Fruit fly (Drosophila melanogaster) whole organism, embryonic: ENCODE data around the gene ph-p.
A peak's percentile ranks its signal among the peaks of the same experiment; 100 is the strongest.

Source experiments
- Ada2b ChIP-seq: fragments of 200-800 bp; sonication (Bioruptor generic); IDR thresholded peaks from 2 replicates; pipeline ENCODE4 v1.3.6; 2022; ENCODE audit warnings: missing biosample characterization, missing genetic modification characterization
- Adf1 ChIP-seq: fragments of 200-800 bp; sonication (Bioruptor generic); IDR thresholded peaks from 2 replicates; pipeline ENCODE4 v1.3.6; 2022; ENCODE audit warnings: missing biosample characterization, missing genetic modification characterization
- Aef1 ChIP-seq: fragments of 200-800 bp; sonication (Bioruptor generic); IDR thresholded peaks from 3 replicates; pipeline ENCODE4 v1.3.6; 2022; ENCODE audit warnings: missing biosample characterization, missing genetic modification characterization
- Atf6 ChIP-seq: fragments of 200-800 bp; sonication (Bioruptor generic); IDR thresholded peaks from 2 replicates; pipeline ENCODE4 v1.3.6; 2022; ENCODE audit warnings: missing biosample characterization, missing genetic modification characterization
- B-H1 ChIP-seq: fragments of 200-800 bp; sonication (Bioruptor generic); IDR thresholded peaks from 3 replicates; pipeline ENCODE4 v1.3.6; 2022; ENCODE audit warnings: missing biosample characterization, missing genetic modification characterization
- CG10209 ChIP-seq: fragments of 200-800 bp; sonication (Bioruptor generic); optimal IDR thresholded peaks from 3 replicates; lab custom pipeline; 2017; ENCODE audit warnings: missing biosample characterization, mild to moderate bottlenecking, missing genetic modification characterization, missing genetic modification reagents
- CG1024 ChIP-seq: fragments of 200-800 bp; sonication (Bioruptor generic); IDR thresholded peaks from 2 replicates; pipeline ENCODE4 v1.3.6; 2022; ENCODE audit warnings: missing biosample characterization, missing genetic modification characterization
- CG11398 ChIP-seq: fragments of 200-800 bp; sonication (Bioruptor generic); optimal IDR thresholded peaks from 2 replicates; lab custom pipeline; 2016; ENCODE audit warnings: missing biosample characterization, missing genetic modification characterization
- CG11723 ChIP-seq: fragments of 200-800 bp; sonication (Bioruptor generic); optimal IDR thresholded peaks from 2 replicates; lab custom pipeline; 2017; ENCODE audit warnings: missing biosample characterization, mild to moderate bottlenecking, missing genetic modification characterization
- CG12155 ChIP-seq: fragments of 200-800 bp; sonication (Bioruptor generic); optimal IDR thresholded peaks from 3 replicates; lab custom pipeline; 2016; ENCODE audit warnings: missing biosample characterization, missing genetic modification characterization
- CG12236 ChIP-seq: fragments of 200-800 bp; sonication (Bioruptor generic); optimal IDR thresholded peaks from 2 replicates; lab custom pipeline; 2016; ENCODE audit warnings: missing biosample characterization, missing genetic modification characterization
- CG14710 ChIP-seq: fragments of 200-800 bp; sonication (Bioruptor generic); optimal IDR thresholded peaks from 3 replicates; lab custom pipeline; 2019; ENCODE audit warnings: missing biosample characterization, mild to moderate bottlenecking, missing genetic modification characterization, moderate library complexity
- CG15073 ChIP-seq: fragments of 200-800 bp; sonication (Bioruptor generic); optimal IDR thresholded peaks from 2 replicates; lab custom pipeline; 2016; ENCODE audit warnings: missing biosample characterization, missing genetic modification characterization
- CG15514 ChIP-seq: fragments of 200-800 bp; sonication (Bioruptor generic); optimal IDR thresholded peaks from 3 replicates; lab custom pipeline; 2017; ENCODE audit warnings: missing biosample characterization, missing genetic modification characterization, mild to moderate bottlenecking, moderate library complexity, missing genetic modification reagents
- CG30431 ChIP-seq: fragments of 200-800 bp; sonication (Bioruptor generic); optimal IDR thresholded peaks from 2 replicates; lab custom pipeline; 2017; ENCODE audit warnings: missing biosample characterization, missing genetic modification characterization
- CG31441 ChIP-seq: fragments of 200-800 bp; sonication (Bioruptor generic); IDR thresholded peaks from 2 replicates; pipeline ENCODE4 v1.3.6; 2022; ENCODE audit warnings: missing biosample characterization, missing genetic modification characterization
- CG34376 ChIP-seq: fragments of 200-800 bp; sonication (Bioruptor generic); optimal IDR thresholded peaks from 2 replicates; lab custom pipeline; 2018; ENCODE audit warnings: missing biosample characterization, mild to moderate bottlenecking, missing genetic modification characterization
- CG6175 ChIP-seq: fragments of 200-800 bp; sonication (Bioruptor generic); IDR thresholded peaks from 3 replicates; pipeline ENCODE4 v1.3.6; 2022; ENCODE audit warnings: missing biosample characterization, missing genetic modification characterization
- CG6654 ChIP-seq: fragments of 200-800 bp; sonication (Bioruptor generic); optimal IDR thresholded peaks from 2 replicates; lab custom pipeline; 2017; ENCODE audit warnings: missing biosample characterization, mild to moderate bottlenecking, missing genetic modification characterization
- CG7928 ChIP-seq: fragments of 200-800 bp; sonication (Bioruptor generic); optimal IDR thresholded peaks from 2 replicates; lab custom pipeline; 2017; ENCODE audit warnings: missing biosample characterization, mild to moderate bottlenecking, missing genetic modification characterization
- Camta ChIP-seq: fragments of 200-800 bp; sonication (Bioruptor generic); optimal IDR thresholded peaks from 2 replicates; lab custom pipeline; 2016; ENCODE audit warnings: missing biosample characterization, missing genetic modification characterization
- Chrac-16 ChIP-seq: fragments of 200-800 bp; sonication (Bioruptor generic); optimal IDR thresholded peaks from 3 replicates; lab custom pipeline; 2016; ENCODE audit warnings: missing biosample characterization, missing genetic modification characterization
- Dip2 ChIP-seq: fragments of 200-800 bp; sonication (Bioruptor generic); IDR thresholded peaks from 2 replicates; pipeline ENCODE4 v1.3.6; 2022; ENCODE audit warnings: missing biosample characterization, missing genetic modification characterization
- E2f2 ChIP-seq: fragments of 200-800 bp; sonication (Bioruptor generic); IDR thresholded peaks from 2 replicates; pipeline ENCODE4 v1.3.6; 2022; ENCODE audit warnings: missing biosample characterization, missing genetic modification characterization
- Ets97D ChIP-seq: fragments of 200-800 bp; sonication (Bioruptor generic); optimal IDR thresholded peaks from 3 replicates; lab custom pipeline; 2016; ENCODE audit warnings: missing biosample characterization, missing genetic modification characterization
- Hey ChIP-seq: fragments of 200-800 bp; sonication (Bioruptor generic); optimal IDR thresholded peaks from 3 replicates; lab custom pipeline; 2018; ENCODE audit warnings: missing biosample characterization, mild to moderate bottlenecking, missing genetic modification characterization
- MBD-R2 ChIP-seq: fragments of 200-800 bp; sonication (Bioruptor generic); IDR thresholded peaks from 2 replicates; pipeline ENCODE4 v1.3.6; 2022; ENCODE audit warnings: missing biosample characterization, missing genetic modification characterization
- MESR4 ChIP-seq: fragments of 200-800 bp; sonication (Bioruptor generic); optimal IDR thresholded peaks from 2 replicates; lab custom pipeline; 2018; ENCODE audit warnings: missing biosample characterization, mild to moderate bottlenecking, missing genetic modification characterization, moderate library complexity
- Med ChIP-seq: fragments of 200-800 bp; sonication (Bioruptor generic); peaks from one replicate; lab custom pipeline; 2016; ENCODE audit warnings: missing biosample characterization, missing genetic modification characterization, mild to moderate bottlenecking, inconsistent platforms, moderate library complexity
- NC2β ChIP-seq: fragments of 200-800 bp; sonication (Bioruptor generic); optimal IDR thresholded peaks from 2 replicates; lab custom pipeline; 2016; ENCODE audit warnings: missing biosample characterization, missing genetic modification characterization
- Nf-YB ChIP-seq: fragments of 200-800 bp; sonication (Bioruptor generic); optimal IDR thresholded peaks from 3 replicates; lab custom pipeline; 2019; ENCODE audit warnings: missing biosample characterization, mild to moderate bottlenecking, missing genetic modification characterization, moderate library complexity
- Sry-β ChIP-seq: fragments of 200-800 bp; sonication (Bioruptor generic); optimal IDR thresholded peaks from 2 replicates; lab custom pipeline; 2018; ENCODE audit warnings: missing biosample characterization, mild to moderate bottlenecking, missing genetic modification characterization, moderate library complexity
- chm ChIP-seq: fragments of 200-800 bp; sonication (Bioruptor generic); IDR thresholded peaks from 2 replicates; pipeline ENCODE4 v1.3.6; 2022; ENCODE audit warnings: missing biosample characterization, missing genetic modification characterization
- crol ChIP-seq: fragments of 200-800 bp; sonication (Bioruptor generic); IDR thresholded peaks from 2 replicates; pipeline ENCODE4 v1.3.6; 2022; ENCODE audit warnings: missing biosample characterization, missing genetic modification characterization
- dan ChIP-seq: fragments of 200-800 bp; sonication (Bioruptor generic); IDR thresholded peaks from 2 replicates; pipeline ENCODE4 v1.3.6; 2022; ENCODE audit warnings: missing biosample characterization, missing genetic modification characterization
- gfzf ChIP-seq: fragments of 200-800 bp; sonication (Bioruptor generic); optimal IDR thresholded peaks from 2 replicates; lab custom pipeline; 2016; ENCODE audit warnings: missing biosample characterization, mild to moderate bottlenecking, missing genetic modification characterization, moderate library complexity
- gsb-n ChIP-seq: fragments of 200-800 bp; sonication (Bioruptor generic); optimal IDR thresholded peaks from 3 replicates; lab custom pipeline; 2018; ENCODE audit warnings: missing biosample characterization, mild to moderate bottlenecking, missing genetic modification characterization
- hbn ChIP-seq: fragments of 200-800 bp; sonication (Bioruptor generic); IDR thresholded peaks from 2 replicates; pipeline ENCODE4 v1.3.6; 2022; ENCODE audit warnings: missing biosample characterization, missing genetic modification characterization; ENCODE audit not compliant: partially characterized antibody
- insv ChIP-seq, 2 experiments: fragments of 200-800 bp; sonication (Bioruptor generic); optimal IDR thresholded peaks; 3 replicates each; lab custom pipeline; 2016 to 2018; ENCODE audit warnings: missing biosample characterization in 2 of 2, missing genetic modification characterization in 2 of 2
- inv ChIP-seq: fragments of 200-800 bp; sonication (Bioruptor generic); IDR thresholded peaks from 2 replicates; pipeline ENCODE4 v1.3.6; 2022; ENCODE audit warnings: missing biosample characterization, missing genetic modification characterization; ENCODE audit not compliant: partially characterized antibody
- kah ChIP-seq: fragments of 200-800 bp; sonication (Bioruptor generic); optimal IDR thresholded peaks from 2 replicates; lab custom pipeline; 2018; ENCODE audit warnings: missing biosample characterization, mild to moderate bottlenecking, missing genetic modification characterization
- mam ChIP-seq: fragments of 200-800 bp; sonication (Bioruptor generic); optimal IDR thresholded peaks from 3 replicates; lab custom pipeline; 2016; ENCODE audit warnings: missing biosample characterization, missing genetic modification characterization
- row ChIP-seq: fragments of 200-800 bp; sonication (Bioruptor generic); IDR thresholded peaks from 3 replicates; pipeline ENCODE4 v1.3.6; 2022; ENCODE audit warnings: missing biosample characterization, missing genetic modification characterization
- sc ChIP-seq, 3 experiments: fragments of >200 bp in 2 of 3; fragments of 200-800 bp in 1 of 3; sonication (Bioruptor generic) in 1 of 3; optimal IDR thresholded peaks; 2 replicates in 2 of 3; 3 replicates in 1 of 3; lab custom pipeline; 2017; ENCODE audit warnings: mild to moderate bottlenecking in 1 of 3, missing biosample characterization in 1 of 3, missing genetic modification characterization in 1 of 3, missing genetic modification reagents in 1 of 3
- sens ChIP-seq: fragments of 200-800 bp; sonication (Bioruptor generic); peaks from one replicate; lab custom pipeline; 2016; ENCODE audit warnings: missing biosample characterization, missing genetic modification characterization
- sr ChIP-seq: fragments of 200-800 bp; sonication (Bioruptor generic); IDR thresholded peaks from 3 replicates; pipeline ENCODE4 v1.3.6; 2022; ENCODE audit warnings: missing biosample characterization, missing genetic modification characterization
- sug ChIP-seq: fragments of 200-800 bp; optimal IDR thresholded peaks from 2 replicates; lab custom pipeline; 2019; ENCODE audit warnings: missing biosample characterization, mild to moderate bottlenecking, missing genetic modification characterization, moderate library complexity
- tll ChIP-seq, 2 experiments: fragments of 200-800 bp in 1 of 2; fragments of >200 bp in 1 of 2; sonication (Bioruptor generic) in 1 of 2; optimal IDR thresholded peaks; 2 replicates each; lab custom pipeline; 2017 to 2019; ENCODE audit warnings: missing biosample characterization in 2 of 2, missing genetic modification characterization in 2 of 2, mild to moderate bottlenecking in 1 of 2, moderate library complexity in 1 of 2
- wek ChIP-seq: fragments of 200-800 bp; sonication (Bioruptor generic); optimal IDR thresholded peaks from 3 replicates; lab custom pipeline; 2018; ENCODE audit warnings: missing biosample characterization, mild to moderate bottlenecking, missing genetic modification characterization, moderate library complexity

The ph-p gene

DNA sequence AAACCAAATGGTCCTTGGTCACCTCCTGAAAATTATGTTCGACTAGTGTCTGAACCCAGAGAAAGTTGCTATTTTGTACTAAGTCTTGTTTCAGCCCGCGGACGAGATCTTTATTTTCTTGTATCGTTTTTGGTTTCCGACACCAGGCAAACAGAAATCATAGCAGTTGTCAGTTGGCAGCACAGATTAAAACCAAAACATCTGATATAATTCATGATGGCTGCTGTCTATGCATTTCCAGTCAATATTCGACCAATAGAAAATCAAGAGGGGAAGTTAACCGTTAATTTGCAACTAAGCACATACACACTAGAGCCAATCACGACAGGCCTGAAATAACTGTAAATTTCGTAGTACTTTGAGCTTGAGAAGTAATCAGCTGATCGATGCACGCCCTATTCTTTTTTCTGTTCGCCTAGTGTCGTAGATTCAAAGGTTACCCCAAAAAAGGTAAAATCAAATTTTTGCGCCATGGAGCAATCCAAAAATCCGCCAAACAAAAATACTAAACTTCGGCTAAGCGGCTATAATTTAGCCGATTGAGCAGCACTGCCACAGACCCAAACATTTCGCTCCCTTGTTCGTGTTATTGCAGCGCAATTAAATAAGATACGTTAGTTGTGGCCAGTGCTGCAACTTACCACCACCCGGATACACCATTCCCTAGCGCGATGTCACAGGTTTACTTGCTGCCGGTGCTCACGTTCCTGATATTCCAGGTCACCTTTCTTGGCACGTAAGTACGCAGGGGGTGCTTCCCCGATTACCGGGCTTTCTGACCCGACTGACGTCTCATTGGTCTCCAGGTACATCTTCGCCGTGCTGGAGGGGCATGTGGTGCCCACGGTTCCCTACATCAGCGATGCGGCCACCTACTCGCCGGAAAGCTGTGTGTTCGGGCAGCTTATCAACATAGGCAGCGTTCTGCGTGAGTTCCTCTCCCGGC, 61.5 kb downstream of the ph-p start, which contains the start of gene CG4025 (continued):
- TF ChIP-seq CG30431 (GFP tag; lab: Kevin White, UChicago) (no peak), wek (GFP tag; lab: Kevin White, UChicago) (peak; percentile 46), tll (GFP tag; optimal IDR thresholded peaks at IDR 0.05; lab: Kevin White, UChicago) (no peak), gfzf (GFP tag; lab: Kevin White, UChicago) (peak; percentile 40), insv (GFP tag; optimal IDR thresholded peaks at IDR 0.05; lab: Kevin White, UChicago) (no peak), Camta (GFP tag; lab: Kevin White, UChicago) (no peak), row (GFP tag; lab: Robert Waterston, UW) (peak; percentile 20; the same call in 1 of the 3 replicates), CG31441 (GFP tag; lab: Robert Waterston, UW) (no peak), CG1024 (GFP tag; lab: Robert Waterston, UW) (no peak), Atf6 (GFP tag; lab: Robert Waterston, UW) (no peak), Adf1 (GFP tag; lab: Robert Waterston, UW) (no peak), dan (GFP tag; lab: Robert Waterston, UW) (no peak), Aef1 (GFP tag; lab: Robert Waterston, UW) (no peak), Hey (tag; lab: Kevin White, UChicago) (no peak), CG12155 (GFP tag; lab: Kevin White, UChicago) (no peak), inv (GFP tag; lab: Robert Waterston, UW) (no peak), CG10209 (GFP tag; lab: Kevin White, UChicago) (no peak), Dip2 (GFP tag; lab: Robert Waterston, UW) (no peak), Sry-β (GFP tag; lab: Kevin White, UChicago) (peak; percentile 90), gsb-n (no peak), CG6175 (GFP tag; lab: Robert Waterston, UW) (no peak), MESR4 (peak; percentile 51), CG7928 (no peak), CG11723 (GFP tag; lab: Kevin White, UChicago) (no peak), Med (GFP tag; lab: Kevin White, UChicago) (peak; percentile 17), CG11398 (GFP tag; lab: Kevin White, UChicago) (no peak), E2f2 (GFP tag; lab: Robert Waterston, UW) (peak; percentile 83), hbn (GFP tag; lab: Robert Waterston, UW) (no peak), CG14710 (no peak), B-H1 (GFP tag; lab: Robert Waterston, UW) (no peak), mam (no peak), Chrac-16 (GFP tag; lab: Kevin White, UChicago) (no peak), CG15514 (GFP tag; lab: Kevin White, UChicago) (peak; percentile 7), MBD-R2 (GFP tag; lab: Robert Waterston, UW) (0 out of 2 replicates have a peak, but pooled peaks have one; percentile 24), Ets97D (no peak), sug (tag; lab: Kevin White, UChicago) (peak; percentile 11), sens (GFP tag; lab: Kevin White, UChicago) (no peak), crol (GFP tag; lab: Robert Waterston, UW) (0 out of 2 replicates have a peak, but pooled peaks have one; percentile 19), NC2β (no peak), CG15073 (no peak), kah (GFP tag; lab: Kevin White, UChicago) (no peak), sc (optimal IDR thresholded peaks at IDR 0.05; lab: Kevin White, UChicago) (no peak), sc (GFP tag; optimal IDR thresholded peaks at IDR 0.05; lab: Kevin White, UChicago) (no peak), sr (GFP tag; lab: Robert Waterston, UW) (no peak), Nf-YB (peak; percentile 72), CG6654 (GFP tag; lab: Kevin White, UChicago) (no peak), chm (GFP tag; lab: Robert Waterston, UW) (no peak), CG12236 (GFP tag; lab: Kevin White, UChicago) (no peak), Ada2b (GFP tag; lab: Robert Waterston, UW) (no peak), CG34376 (GFP tag; lab: Kevin White, UChicago) (peak; percentile 15)
